Fruit fly (Drosophila melanogaster): ENCODE measurements around the gene CG4822.

- TF ChIP-seq h (optimal IDR thresholded peaks at IDR 0.05) (no peak), psq (optimal IDR thresholded peaks at IDR 0.05) (no peak), Sin3A (optimal IDR thresholded peaks at IDR 0.05) (no peak)
Measured at dm6 chr2L:130691-131090, 9.1 kb upstream of the CG4822 start, which contains the start of gene CG3164.
